Fruit fly (Drosophila melanogaster): Measurements from ENCODE around the gene Tbh.

Gene Tbh

dm6 chrX:7978027-7978426 lies 17.5 kb upstream of the Tbh start:
- no peak for TF ChIP-seq CG2889 (GFP tag; IDR thresholded peaks at IDR 0.05)
- no peak for TF ChIP-seq CG11398 (GFP tag; optimal IDR thresholded peaks at IDR 0.05)
- TF ChIP-seq PHDP (tag; optimal IDR thresholded peaks at IDR 0.05): peak; percentile 4
- no peak for TF ChIP-seq CG32772 (GFP tag; IDR thresholded peaks at IDR 0.05)
- no peak for TF ChIP-seq HLH3B (GFP tag; IDR thresholded peaks at IDR 0.05)
- TF ChIP-seq CG13123 (GFP tag; optimal IDR thresholded peaks at IDR 0.05): no peak
- TF ChIP-seq wdn (GFP tag; IDR thresholded peaks at IDR 0.05): no peak
- TF ChIP-seq CG10959 (GFP tag; IDR thresholded peaks at IDR 0.05): no peak
- no peak for TF ChIP-seq YL-1 (GFP tag; optimal IDR thresholded peaks at IDR 0.05)
- no peak for TF ChIP-seq Lim3 (GFP tag; IDR thresholded peaks at IDR 0.05)
- TF ChIP-seq CG10543 (GFP tag; optimal IDR thresholded peaks at IDR 0.05): no peak
- TF ChIP-seq CG18599 (GFP tag; optimal IDR thresholded peaks at IDR 0.05): no peak
- peak; percentile 40 for TF ChIP-seq CG17359 (tag; optimal IDR thresholded peaks at IDR 0.05)
- no peak for TF ChIP-seq Optix (GFP tag; IDR thresholded peaks at IDR 0.05)
- no peak for TF ChIP-seq CG1233 (GFP tag; optimal IDR thresholded peaks at IDR 0.05)
- no peak for TF ChIP-seq kni (GFP tag; optimal IDR thresholded peaks at IDR 0.05)
- TF ChIP-seq dmrt11E (tag; optimal IDR thresholded peaks at IDR 0.05): peak; percentile 40
- TF ChIP-seq D (optimal IDR thresholded peaks at IDR 0.05): no peak
- TF ChIP-seq D (GFP tag; optimal IDR thresholded peaks at IDR 0.05): peak; percentile 28
- no peak for TF ChIP-seq aop (GFP tag; IDR thresholded peaks at IDR 0.05)
- no peak for TF ChIP-seq CG8478 (optimal IDR thresholded peaks at IDR 0.05)
- TF ChIP-seq zen (tag; optimal IDR thresholded peaks at IDR 0.05): no peak
- TF ChIP-seq CG9797 (GFP tag; optimal IDR thresholded peaks at IDR 0.05): no peak
- peak; percentile 24 for TF ChIP-seq CG3407 (GFP tag; optimal IDR thresholded peaks at IDR 0.05)
- no peak for TF ChIP-seq psq (GFP tag; optimal IDR thresholded peaks at IDR 0.05)
- no peak for TF ChIP-seq h (optimal IDR thresholded peaks at IDR 0.05)
- peak; percentile 10 for TF ChIP-seq CG10267 (tag; optimal IDR thresholded peaks at IDR 0.05)
- no peak for TF ChIP-seq Fer2 (tag; optimal IDR thresholded peaks at IDR 0.05)
- TF ChIP-seq CG2875 (GFP tag; optimal IDR thresholded peaks at IDR 0.05): no peak
- TF ChIP-seq kay (GFP tag; optimal IDR thresholded peaks at IDR 0.05): no peak
- no peak for TF ChIP-seq Nf-YC (tag; optimal IDR thresholded peaks at IDR 0.05)
- TF ChIP-seq row (GFP tag; IDR thresholded peaks at IDR 0.05): peak; percentile 45; the same call in 2 of the 3 replicates
- no peak for TF ChIP-seq CG10274 (GFP tag; optimal IDR thresholded peaks at IDR 0.05)
- TF ChIP-seq dan (GFP tag; IDR thresholded peaks at IDR 0.05): no peak
- no peak for TF ChIP-seq repo (GFP tag; optimal IDR thresholded peaks at IDR 0.05)
- peak; percentile 9 for TF ChIP-seq CG13424 (tag; optimal IDR thresholded peaks at IDR 0.05)
- TF ChIP-seq CG14667 (GFP tag; IDR thresholded peaks at IDR 0.05): no peak
- TF ChIP-seq CG30403 (GFP tag; optimal IDR thresholded peaks at IDR 0.05): peak; percentile 18
- TF ChIP-seq Dek (tag; optimal IDR thresholded peaks at IDR 0.05): no peak
- no peak for TF ChIP-seq MBD-R2 (GFP tag; IDR thresholded peaks at IDR 0.05)
- TF ChIP-seq stwl (tag; optimal IDR thresholded peaks at IDR 0.05): no peak
- TF ChIP-seq Xrp1 (GFP tag; IDR thresholded peaks at IDR 0.05): 0 out of 2 replicates have a peak, but pooled peaks have one; percentile 32
- no peak for TF ChIP-seq CG3163 (GFP tag; optimal IDR thresholded peaks at IDR 0.05)
- TF ChIP-seq CG1603 (tag; optimal IDR thresholded peaks at IDR 0.05): peak; percentile 44
- no peak for TF ChIP-seq NfI (GFP tag; optimal IDR thresholded peaks at IDR 0.05)
- no peak for TF ChIP-seq CG8290 (GFP tag; optimal IDR thresholded peaks at IDR 0.05)
- TF ChIP-seq CG8290 (tag; optimal IDR thresholded peaks at IDR 0.05): no peak
- no peak for TF ChIP-seq tx (GFP tag; optimal IDR thresholded peaks at IDR 0.05)
- no peak; the same call in 1 of the 2 replicates for TF ChIP-seq vvl (GFP tag; IDR thresholded peaks at IDR 0.05)
- TF ChIP-seq GATAe (GFP tag; conservative IDR thresholded peaks at IDR 0.05): no peak
- TF ChIP-seq phol (tag; optimal IDR thresholded peaks at IDR 0.05): peak; percentile 51
- TF ChIP-seq Camta (GFP tag; optimal IDR thresholded peaks at IDR 0.05): no peak
- TF ChIP-seq CG9609 (GFP tag; optimal IDR thresholded peaks at IDR 0.05): no peak

All from whole organism, embryonic.